Fruit fly (Drosophila melanogaster): Measurements from ENCODE around the gene Blos3.

Gene Blos3

DNA sequence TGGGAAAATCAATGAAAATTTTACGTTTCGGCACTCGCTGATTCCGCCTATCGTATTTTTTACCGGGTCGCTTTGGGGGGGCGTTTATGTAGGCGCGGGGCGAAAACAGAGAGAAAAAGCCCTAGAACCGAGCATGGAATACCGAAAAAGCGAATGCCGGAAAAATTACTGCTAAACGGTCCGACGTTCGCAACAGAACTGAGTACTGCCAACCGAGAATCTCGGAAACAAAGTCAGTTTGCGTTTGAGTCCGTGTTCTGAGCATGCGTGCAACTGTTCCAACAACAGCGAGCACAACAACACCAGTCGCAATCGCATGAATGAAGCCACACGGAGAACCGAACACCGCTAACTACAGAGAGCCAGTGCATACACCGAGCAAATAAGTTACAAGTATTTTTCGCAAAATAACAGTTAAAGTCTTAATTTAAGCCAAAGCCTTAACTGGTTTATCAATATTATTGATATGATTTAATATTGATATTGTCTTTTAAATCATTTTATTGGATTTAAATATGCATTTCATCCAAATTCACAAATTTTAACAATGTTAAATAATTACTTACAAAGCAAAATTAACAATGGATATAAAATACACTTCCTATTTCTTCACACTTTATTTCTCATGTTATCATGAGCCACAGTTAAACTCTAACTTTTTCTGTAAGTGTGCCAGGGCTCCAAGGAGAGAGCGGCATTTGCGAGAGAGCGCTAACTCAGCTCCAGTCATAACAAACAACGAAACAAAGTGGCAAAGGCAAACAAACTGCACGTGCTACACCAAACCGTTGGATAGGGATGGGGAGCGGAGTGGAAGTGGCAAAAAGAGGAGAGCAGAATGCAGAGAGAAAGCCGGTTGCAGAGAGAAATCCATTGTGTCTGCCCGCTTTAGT lies 20.5 kb downstream of the Blos3 start, which contains the start of gene CG3961 (continued):
- TF ChIP-seq trem (tag; optimal IDR thresholded peaks at IDR 0.05) (peak; percentile 96), slbo (GFP tag; IDR thresholded peaks at IDR 0.05) (peak; percentile 88), CoRest (tag; optimal IDR thresholded peaks at IDR 0.05) (peak; percentile 99), ken (GFP tag; IDR thresholded peaks at IDR 0.05) (peak; percentile 80; the same call in 2 of the 3 replicates), HHEX (GFP tag; optimal IDR thresholded peaks at IDR 0.05) (peak; percentile 96), CG7963 (GFP tag; IDR thresholded peaks at IDR 0.05; ENCODE audit: partially characterized antibody) (no peak), CG10431 (GFP tag; optimal IDR thresholded peaks at IDR 0.05) (peak; percentile 93), CG31441 (GFP tag; IDR thresholded peaks at IDR 0.05) (peak; percentile 99), Med (GFP tag) (peak; percentile 93), Pdp1 (GFP tag; optimal IDR thresholded peaks at IDR 0.05) (peak; percentile 88 to 89), sima (GFP tag; optimal IDR thresholded peaks at IDR 0.05) (peak; percentile 30), hbn (GFP tag; IDR thresholded peaks at IDR 0.05; ENCODE audit: partially characterized antibody) (no peak), luna (GFP tag; optimal IDR thresholded peaks at IDR 0.05) (peak; percentile 59), ATbp (GFP tag; optimal IDR thresholded peaks at IDR 0.05) (peak; percentile 96), croc (GFP tag; conservative IDR thresholded peaks at IDR 0.05) (peak; percentile 96), gcm2 (GFP tag; optimal IDR thresholded peaks at IDR 0.05) (peak; percentile 79), exex (tag; optimal IDR thresholded peaks at IDR 0.05) (peak; percentile 76), Xrp1 (GFP tag; IDR thresholded peaks at IDR 0.05) (peak; percentile 97), CG17359 (tag; optimal IDR thresholded peaks at IDR 0.05) (peak; percentile 97), tna (GFP tag; IDR thresholded peaks at IDR 0.05; ENCODE audit: partially characterized antibody) (no peak), odd (GFP tag; optimal IDR thresholded peaks at IDR 0.05) (peak; percentile 98), CG9797 (GFP tag; optimal IDR thresholded peaks at IDR 0.05) (peak; percentile 56), Doc2 (GFP tag; IDR thresholded peaks at IDR 0.05) (no peak), pb (GFP tag; optimal IDR thresholded peaks at IDR 0.05) (peak; percentile 55), Dll (GFP tag; IDR thresholded peaks at IDR 0.05; ENCODE audit: partially characterized antibody) (no peak), her (GFP tag; optimal IDR thresholded peaks at IDR 0.05) (peak; percentile 60), CG1832 (GFP tag; optimal IDR thresholded peaks at IDR 0.05) (no peak), hkb (optimal IDR thresholded peaks at IDR 0.05) (no peak), hkb (GFP tag; IDR thresholded peaks at IDR 0.05) (peak; percentile 94), CG10979 (tag; optimal IDR thresholded peaks at IDR 0.05) (peak; percentile 99), rib (GFP tag; IDR thresholded peaks at IDR 0.05) (no peak), hth (optimal IDR thresholded peaks at IDR 0.05) (no peak), Dek (tag; optimal IDR thresholded peaks at IDR 0.05) (peak; percentile 93), CG4617 (GFP tag; optimal IDR thresholded peaks at IDR 0.05; ENCODE audit: borderline replicate concordance) (peak; percentile 90), CG14050 (GFP tag; IDR thresholded peaks at IDR 0.05) (peak; percentile 83), CG10366 (GFP tag; IDR thresholded peaks at IDR 0.05) (peak; percentile 88), Oli (tag; optimal IDR thresholded peaks at IDR 0.05) (peak; percentile 98), YL-1 (GFP tag; optimal IDR thresholded peaks at IDR 0.05) (peak; percentile 88), cg (GFP tag; optimal IDR thresholded peaks at IDR 0.05) (no peak), CG9727 (GFP tag; optimal IDR thresholded peaks at IDR 0.05) (peak; percentile 100), CG2116 (GFP tag; optimal IDR thresholded peaks at IDR 0.05) (peak; percentile 90), maf-S (GFP tag; optimal IDR thresholded peaks at IDR 0.05) (peak; percentile 79), ttk (GFP tag; IDR thresholded peaks at IDR 0.05) (peak; percentile 94), repo (GFP tag; optimal IDR thresholded peaks at IDR 0.05) (peak; percentile 73), twi (tag; optimal IDR thresholded peaks at IDR 0.05) (peak; percentile 96), CG18599 (GFP tag; optimal IDR thresholded peaks at IDR 0.05) (peak; percentile 93), jumu (GFP tag; optimal IDR thresholded peaks at IDR 0.05) (peak; percentile 75), ftz-f1 (GFP tag; optimal IDR thresholded peaks at IDR 0.05) (no peak), unc-4 (GFP tag; IDR thresholded peaks at IDR 0.05; ENCODE audit: partially characterized antibody) (no peak)
